Worm (Caenorhabditis elegans) whole organism, L3 larva: ENCODE results near the gene R07E5.6.
A peak's percentile ranks its signal among the peaks of the same experiment; 100 is the strongest.

ENCODE experiments used
- R02D3.7 ChIP-seq: fragments of 150-350 bp; optimal IDR thresholded peaks from 2 replicates; lab custom pipeline; 2014; ENCODE audit warnings: missing biosample characterization, missing genetic modification characterization
- ceh-28 ChIP-seq: fragments of 150-350 bp; optimal IDR thresholded peaks from 2 replicates; lab custom pipeline; 2014; ENCODE audit warnings: missing biosample characterization, missing genetic modification reagents, missing genetic modification characterization
- elt-3 ChIP-seq, 3 experiments: fragments of 150-350 bp in 1 of 3; sonication (generic microtip) in 2 of 3; optimal IDR thresholded peaks; 2 replicates in 2 of 3; 4 replicates in 1 of 3; lab custom pipeline; 2014 to 2017; ENCODE audit warnings: missing biosample characterization in 3 of 3, missing genetic modification characterization in 3 of 3
- fos-1 ChIP-seq: fragments of 150-350 bp; optimal IDR thresholded peaks from 2 replicates; lab custom pipeline; 2014; ENCODE audit warnings: missing biosample characterization, missing genetic modification characterization
- nhr-25 ChIP-seq: sonication (generic microtip); optimal IDR thresholded peaks from 2 replicates; lab custom pipeline; 2017; ENCODE audit warnings: missing biosample characterization, missing genetic modification characterization
- tbx-2 ChIP-seq: sonication (generic microtip); optimal IDR thresholded peaks from 2 replicates; lab custom pipeline; 2016; ENCODE audit warnings: mild to moderate bottlenecking, missing genetic modification characterization, missing compliant biosample characterization

ce11 chrIII:4404339-4404836, 5.8 kb downstream of the R07E5.6 start, which contains the start of the genes R07E5.17 and snfc-5:
- peak; percentile 9 for TF ChIP-seq nhr-25 (tag; lab: Kevin White, UChicago)
- TF ChIP-seq ceh-28: no peak
- TF ChIP-seq tbx-2 (tag; lab: Kevin White, UChicago): no peak
- no peak for TF ChIP-seq fos-1 (tag; lab: Kevin White, UChicago)
- no peak for TF ChIP-seq R02D3.7 (tag; lab: Kevin White, UChicago)
- TF ChIP-seq elt-3 (tag; optimal IDR thresholded peaks at IDR 0.05; lab: Kevin White, UChicago): no peak
